Worm (Caenorhabditis elegans) whole organism, late embryonic: ENCODE data around the gene AH10.2.
"Not testable (repeated sequence)": the region's sequence is repeated elsewhere in the genome, so short reads cannot be mapped to it uniquely, and the experiment has no call there.

Experiments
- C08G9.2 ChIP-seq: sonication (generic microtip); optimal IDR thresholded peaks from 2 replicates; lab custom pipeline; 2016; ENCODE audit warnings: mild to moderate bottlenecking, missing genetic modification characterization, moderate library complexity, missing compliant biosample characterization
- K02D7.2 ChIP-seq: sonication (generic microtip); optimal IDR thresholded peaks from 2 replicates; lab custom pipeline; 2017; ENCODE audit warnings: mild to moderate bottlenecking, missing genetic modification characterization, missing compliant biosample characterization
- T23F11.4 ChIP-seq: fragments of 200-800 bp; sonication (Bioruptor generic); optimal IDR thresholded peaks from 2 replicates; lab custom pipeline; 2018; ENCODE audit warnings: mild to moderate bottlenecking, missing genetic modification characterization, missing compliant biosample characterization
- ahr-1 ChIP-seq: sonication (generic microtip); optimal IDR thresholded peaks from 2 replicates; lab custom pipeline; 2016; ENCODE audit warnings: missing genetic modification characterization, missing compliant biosample characterization
- ama-1 ChIP-seq: fragments of 150-350 bp; optimal IDR thresholded peaks from 2 replicates; lab custom pipeline; 2014
- ceh-19 ChIP-seq: fragments of 200-800 bp; sonication (Bioruptor generic); optimal IDR thresholded peaks from 2 replicates; lab custom pipeline; 2018; ENCODE audit warnings: mild to moderate bottlenecking, missing genetic modification characterization, missing compliant biosample characterization
- ceh-22 ChIP-seq: sonication (generic microtip); optimal IDR thresholded peaks from 2 replicates; lab custom pipeline; 2017; ENCODE audit warnings: missing biosample characterization, missing genetic modification characterization
- ceh-24 ChIP-seq: sonication (generic microtip); optimal IDR thresholded peaks from 2 replicates; lab custom pipeline; 2016; ENCODE audit warnings: mild to moderate bottlenecking, missing genetic modification characterization, missing compliant biosample characterization
- ceh-30 ChIP-seq: fragments of 150-350 bp; optimal IDR thresholded peaks from 2 replicates; lab custom pipeline; 2014; ENCODE audit warnings: missing biosample characterization, missing genetic modification characterization
- ceh-31 ChIP-seq: sonication (generic microtip); optimal IDR thresholded peaks from 2 replicates; lab custom pipeline; 2016; ENCODE audit warnings: missing genetic modification characterization, missing compliant biosample characterization
- ceh-34 ChIP-seq: sonication (generic microtip); optimal IDR thresholded peaks from 2 replicates; lab custom pipeline; 2016; ENCODE audit warnings: mild to moderate bottlenecking, missing genetic modification characterization, missing compliant biosample characterization
- ceh-48 ChIP-seq: sonication (generic microtip); optimal IDR thresholded peaks from 2 replicates; lab custom pipeline; 2016; ENCODE audit warnings: missing genetic modification characterization, inconsistent platforms, missing compliant biosample characterization
- che-1 ChIP-seq: sonication (generic microtip); optimal IDR thresholded peaks from 2 replicates; lab custom pipeline; 2016; ENCODE audit warnings: mild to moderate bottlenecking, missing genetic modification characterization, missing compliant biosample characterization
- dmd-4 ChIP-seq: sonication (generic microtip); optimal IDR thresholded peaks from 2 replicates; lab custom pipeline; 2016; ENCODE audit warnings: borderline replicate concordance, missing genetic modification characterization, missing compliant biosample characterization
- elt-2 ChIP-seq: sonication (generic microtip); optimal IDR thresholded peaks from 2 replicates; lab custom pipeline; 2016; ENCODE audit warnings: missing genetic modification reagents, missing genetic modification characterization, missing compliant biosample characterization
- elt-4 ChIP-seq: sonication (generic microtip); optimal IDR thresholded peaks from 2 replicates; lab custom pipeline; 2016; ENCODE audit warnings: missing genetic modification characterization, missing compliant biosample characterization
- fkh-10 ChIP-seq: fragments of 150-350 bp; optimal IDR thresholded peaks from 2 replicates; lab custom pipeline; 2014; ENCODE audit warnings: missing biosample characterization, missing genetic modification reagents, missing genetic modification characterization
- fkh-6 ChIP-seq: sonication (generic microtip); optimal IDR thresholded peaks from 2 replicates; lab custom pipeline; 2016; ENCODE audit warnings: missing genetic modification characterization, missing compliant biosample characterization
- gmeb-2 ChIP-seq: sonication (generic microtip); optimal IDR thresholded peaks from 2 replicates; lab custom pipeline; 2016; ENCODE audit warnings: missing genetic modification characterization, inconsistent platforms, missing compliant biosample characterization
- hlh-30 ChIP-seq: sonication (generic microtip); optimal IDR thresholded peaks from 2 replicates; lab custom pipeline; 2017; ENCODE audit warnings: antibody characterized with exemption, missing genetic modification characterization, missing compliant biosample characterization; ENCODE audit not compliant: insufficient read depth
- hlh-6 ChIP-seq: sonication (generic microtip); optimal IDR thresholded peaks from 2 replicates; lab custom pipeline; 2016; ENCODE audit warnings: missing genotype, missing genetic modification characterization, missing compliant biosample characterization
- hlh-8 ChIP-seq: sonication (generic microtip); optimal IDR thresholded peaks from 2 replicates; lab custom pipeline; 2016; ENCODE audit warnings: missing genotype, missing genetic modification characterization, missing compliant biosample characterization
- lim-6 ChIP-seq: sonication (generic microtip); optimal IDR thresholded peaks from 2 replicates; lab custom pipeline; 2016; ENCODE audit warnings: missing genetic modification characterization, missing compliant biosample characterization
- mec-3 ChIP-seq: sonication (generic microtip); optimal IDR thresholded peaks from 2 replicates; lab custom pipeline; 2016; ENCODE audit warnings: borderline replicate concordance, missing genetic modification characterization, missing compliant biosample characterization
- nfya-1 ChIP-seq: sonication (generic microtip); optimal IDR thresholded peaks from 2 replicates; lab custom pipeline; 2017; ENCODE audit warnings: missing genetic modification characterization, mild to moderate bottlenecking, missing compliant biosample characterization, antibody characterized with exemption, moderate library complexity
- pag-3 ChIP-seq: sonication (generic microtip); optimal IDR thresholded peaks from 2 replicates; lab custom pipeline; 2016; ENCODE audit warnings: missing compliant biosample characterization, missing genetic modification characterization, borderline replicate concordance
- pat-9 ChIP-seq: fragments of 200-800 bp; sonication (Bioruptor generic); optimal IDR thresholded peaks from 2 replicates; lab custom pipeline; 2018; ENCODE audit warnings: mild to moderate bottlenecking, missing genetic modification characterization, moderate library complexity, missing compliant biosample characterization
- pha-2 ChIP-seq: sonication (generic microtip); optimal IDR thresholded peaks from 2 replicates; lab custom pipeline; 2017; ENCODE audit warnings: mild to moderate bottlenecking, missing genetic modification characterization, missing compliant biosample characterization
- pha-4 ChIP-seq: fragments of 150-350 bp; optimal IDR thresholded peaks from 2 replicates; lab custom pipeline; 2018; ENCODE audit warnings: missing biosample characterization, missing genetic modification reagents, missing genetic modification characterization
- pqm-1 ChIP-seq: sonication (generic microtip); optimal IDR thresholded peaks from 2 replicates; lab custom pipeline; 2016; ENCODE audit warnings: missing genetic modification characterization, missing compliant biosample characterization
- pros-1 ChIP-seq: fragments of 150-350 bp; optimal IDR thresholded peaks from 2 replicates; lab custom pipeline; 2014; ENCODE audit warnings: missing biosample characterization, missing genetic modification reagents, missing genetic modification characterization
- rnt-1 ChIP-seq: sonication (generic microtip); optimal IDR thresholded peaks from 2 replicates; lab custom pipeline; 2016; ENCODE audit warnings: missing genetic modification characterization, missing compliant biosample characterization
- sdc-2 ChIP-seq: sonication (generic microtip); optimal IDR thresholded peaks from 2 replicates; lab custom pipeline; 2016; ENCODE audit warnings: missing genotype, missing genetic modification characterization, missing compliant biosample characterization
- syd-9 ChIP-seq: sonication (generic microtip); optimal IDR thresholded peaks from 2 replicates; lab custom pipeline; 2016; ENCODE audit warnings: mild to moderate bottlenecking, missing genetic modification characterization, moderate library complexity, missing compliant biosample characterization
- tbx-2 ChIP-seq: sonication (generic microtip); optimal IDR thresholded peaks from 2 replicates; lab custom pipeline; 2016; ENCODE audit warnings: missing genetic modification characterization, missing compliant biosample characterization
- tbx-7 ChIP-seq: sonication (generic microtip); optimal IDR thresholded peaks from 2 replicates; lab custom pipeline; 2016; ENCODE audit warnings: missing genotype, missing genetic modification characterization, missing compliant biosample characterization
- unc-42 ChIP-seq: sonication (generic microtip); optimal IDR thresholded peaks from 2 replicates; lab custom pipeline; 2016; ENCODE audit warnings: missing genotype, missing genetic modification characterization, missing compliant biosample characterization
- unc-86 ChIP-seq: sonication (generic microtip); optimal IDR thresholded peaks from 2 replicates; lab custom pipeline; 2016; ENCODE audit warnings: missing genetic modification characterization, missing compliant biosample characterization
- ztf-16 ChIP-seq: sonication (generic microtip); optimal IDR thresholded peaks from 2 replicates; lab custom pipeline; 2017; ENCODE audit warnings: missing genetic modification characterization, missing compliant biosample characterization

Gene AH10.2

DNA sequence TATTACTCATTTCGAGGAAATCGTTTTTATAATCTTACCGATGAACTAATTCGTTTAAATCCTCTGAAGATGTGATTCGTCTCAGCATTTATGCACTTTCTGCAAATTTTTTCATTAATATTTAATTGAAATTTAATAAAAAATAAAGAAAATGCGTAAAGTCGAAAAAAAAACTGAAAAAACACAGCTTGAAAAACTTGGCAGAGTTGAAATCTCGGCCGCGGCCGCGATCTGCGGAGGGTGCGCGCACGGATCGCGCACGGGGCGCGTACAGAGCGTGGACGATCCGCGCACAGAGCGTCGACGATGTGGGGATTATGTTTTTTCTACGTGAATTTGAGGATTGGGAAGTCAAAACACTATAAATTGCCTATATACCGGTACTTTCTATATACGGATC lies 18.8 kb upstream of the AH10.2 start, which contains the start of gene AH10.4:
Gene AH10.4, minus strand, starts transcription at position 101 of the 400 bp plus-strand sequence.
- not testable (repeated sequence) for TF ChIP-seq ceh-34, rnt-1, hlh-8 (tag; lab: Kevin White, UChicago)

DNA sequence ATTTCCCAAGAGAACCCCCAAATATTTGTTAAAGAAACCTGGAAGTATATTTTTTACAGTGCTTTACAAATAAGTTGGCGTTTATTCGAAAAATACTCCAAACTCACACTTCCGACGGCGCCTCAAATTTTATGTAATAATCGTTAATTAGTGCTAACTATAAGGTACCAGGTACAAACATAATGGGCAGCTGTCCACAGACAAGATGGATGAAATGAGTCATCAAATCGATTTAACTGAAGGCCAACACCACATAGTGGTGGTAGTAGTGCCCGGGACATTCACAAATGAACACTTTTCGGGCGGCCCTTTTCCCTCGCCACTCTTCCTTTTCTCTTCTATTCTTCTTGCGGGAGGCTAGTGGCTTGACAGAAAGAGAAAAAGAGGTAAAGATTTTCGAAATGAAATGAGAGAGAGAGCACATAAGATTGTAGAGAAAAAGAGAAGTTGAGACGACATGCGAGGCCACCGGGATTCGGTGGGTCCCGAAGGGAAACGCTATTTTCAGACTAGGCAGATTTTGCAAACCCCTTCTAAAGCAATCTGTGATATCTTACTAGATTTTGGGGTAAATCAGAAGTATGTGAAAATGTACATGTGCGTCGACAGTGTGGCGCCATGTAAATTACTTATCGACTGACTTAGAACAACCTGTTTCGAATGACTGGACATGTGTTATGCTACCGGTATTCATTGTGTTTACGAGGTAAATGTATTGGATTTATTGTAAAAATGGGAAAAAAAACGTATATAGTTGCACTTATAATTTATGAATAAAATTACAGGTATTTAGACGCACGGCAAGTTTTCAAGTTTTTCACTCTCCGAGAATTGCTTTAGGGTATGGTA lies 17.1 kb upstream of the AH10.2 start:
- TF ChIP-seq ceh-24 (tag; lab: Kevin White, UChicago) (no peak), pag-3 (tag; lab: Kevin White, UChicago) (no peak), unc-42 (tag; lab: Kevin White, UChicago) (peak; percentile 23), rnt-1 (tag; lab: Kevin White, UChicago) (peak; percentile 29), ztf-16 (tag; lab: Kevin White, UChicago) (no peak), ama-1 (lab: Kevin White, UChicago) (no peak), hlh-8 (tag; lab: Kevin White, UChicago) (no peak), unc-86 (no peak), gmeb-2 (tag; lab: Kevin White, UChicago) (no peak), dmd-4 (tag; lab: Kevin White, UChicago) (no peak), T23F11.4 (GFP tag; lab: Kevin White, UChicago) (no peak), tbx-7 (no peak), tbx-2 (peak; percentile 18), mec-3 (tag; lab: Kevin White, UChicago) (no peak), pros-1 (tag; lab: Kevin White, UChicago) (no peak), hlh-30 (tag; lab: Kevin White, UChicago) (no peak), elt-2 (tag; lab: Kevin White, UChicago) (no peak), hlh-6 (no peak), che-1 (tag; lab: Kevin White, UChicago) (no peak), fkh-10 (no peak), nfya-1 (tag; lab: Kevin White, UChicago) (peak; percentile 43), ceh-31 (tag; lab: Kevin White, UChicago) (peak; percentile 35), C08G9.2 (no peak), ceh-19 (GFP tag; lab: Kevin White, UChicago) (no peak), fkh-6 (no peak), pqm-1 (tag; lab: Kevin White, UChicago) (no peak), elt-4 (no peak), pat-9 (tag; lab: Kevin White, UChicago) (no peak), syd-9 (tag; lab: Kevin White, UChicago) (no peak), ahr-1 (tag; lab: Kevin White, UChicago) (no peak), K02D7.2 (no peak), ceh-30 (tag; lab: Kevin White, UChicago) (no peak), lim-6 (tag; lab: Kevin White, UChicago) (no peak), ceh-22 (tag; lab: Kevin White, UChicago) (no peak), sdc-2 (tag; lab: Kevin White, UChicago) (no peak), ceh-48 (tag; lab: Kevin White, UChicago) (peak; percentile 25), pha-4 (tag; lab: Kevin White, UChicago) (no peak)

DNA sequence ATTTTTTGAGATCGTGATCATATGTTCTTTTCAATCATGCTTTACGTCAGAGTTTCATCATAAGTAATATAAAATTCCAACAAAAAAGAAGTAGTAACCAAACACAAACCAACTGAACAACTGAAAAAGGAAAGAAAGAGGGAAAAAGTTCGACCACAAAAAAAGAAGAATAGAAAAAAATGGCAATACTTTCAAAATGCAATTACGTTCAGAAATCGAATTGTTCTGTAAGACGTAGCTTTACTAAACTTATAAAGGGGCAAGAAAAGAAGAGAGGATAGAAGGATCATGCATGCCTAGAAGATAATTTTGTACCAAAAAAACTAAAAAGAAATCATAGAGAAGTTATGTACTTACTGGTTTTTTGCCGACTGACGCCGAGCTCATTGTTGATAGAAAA lies 15.8 kb upstream of the AH10.2 start:
- no peak for TF ChIP-seq pha-2 (tag; lab: Kevin White, UChicago)
- TF ChIP-seq unc-42 (tag; lab: Kevin White, UChicago): peak; percentile 94
